Comparison of ENCODE assay signal across 4 fruit fly cellular contexts in the genomic region with DNA sequence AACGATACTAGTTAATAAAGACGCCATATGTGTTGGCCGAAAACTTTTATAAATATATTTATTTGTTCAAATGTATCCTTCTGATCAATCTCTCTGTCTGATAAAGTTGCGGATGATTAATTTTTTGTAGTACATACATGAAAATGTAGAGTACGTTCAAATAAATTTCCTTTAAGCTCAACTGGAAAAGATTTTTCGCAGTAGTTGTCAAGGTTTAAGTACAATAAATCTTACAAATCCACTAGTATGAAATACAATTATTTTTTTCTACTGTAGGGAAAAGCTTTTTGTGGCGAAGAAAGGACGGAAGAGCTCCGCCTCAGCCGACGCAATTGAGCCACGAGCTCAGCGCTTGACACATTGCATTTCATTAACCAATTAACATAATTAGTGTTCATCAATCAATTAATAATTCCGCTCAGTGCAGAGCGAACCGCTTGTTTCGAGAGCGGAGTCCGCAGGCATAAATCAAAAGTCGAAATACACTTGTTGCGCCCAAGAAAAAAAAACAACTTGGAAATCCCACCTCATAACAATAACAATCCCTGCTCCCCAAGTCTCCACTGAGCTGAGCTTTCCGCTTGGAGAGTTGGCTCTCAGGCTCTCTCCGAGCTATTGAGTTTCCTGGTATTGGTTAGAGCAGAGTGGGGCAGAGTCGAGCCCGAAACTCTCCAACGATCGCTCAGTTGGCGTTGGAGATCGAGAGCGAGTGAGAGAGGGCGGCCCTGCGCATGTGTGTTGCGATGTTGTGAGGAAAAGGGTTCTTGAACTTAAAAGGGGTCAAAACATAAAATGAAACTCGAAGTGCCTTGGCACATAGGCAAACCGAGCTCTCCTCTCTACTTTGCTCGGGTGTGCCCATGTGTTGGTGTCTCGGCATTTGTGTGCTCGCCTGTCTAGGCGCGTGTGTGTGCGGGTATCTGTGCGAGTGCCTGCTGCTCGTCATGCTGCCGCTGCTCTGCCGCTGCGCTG.
TF ChIP-seq lines count a peak whose summit lies in the region.

No protein-coding gene starts in this region.

TF ChIP-seq in whole organism, embryonic, 481 proteins besides CTCF, POLR2A, EP300 and RAD21 (continued from another document and continues in another):
- peak; percentile 2 for TF ChIP-seq D (optimal IDR thresholded peaks at IDR 0.05; lab: Kevin White, UChicago)
- no peak for TF ChIP-seq D (GFP tag; optimal IDR thresholded peaks at IDR 0.05; lab: Kevin White, UChicago)
- TF ChIP-seq Sox102F (GFP tag; optimal IDR thresholded peaks at IDR 0.05; lab: Kevin White, UChicago), result peak; percentile 37
- TF ChIP-seq CG12071 (GFP tag; optimal IDR thresholded peaks at IDR 0.05; lab: Kevin White, UChicago), result no peak
- no peak for TF ChIP-seq CG7357 (GFP tag; IDR thresholded peaks at IDR 0.05; lab: Robert Waterston, UW)
- no peak for TF ChIP-seq eyg (GFP tag; optimal IDR thresholded peaks at IDR 0.05; lab: Kevin White, UChicago)
- TF ChIP-seq Hmr (GFP tag; optimal IDR thresholded peaks at IDR 0.05; lab: Kevin White, UChicago), result no peak
- TF ChIP-seq Eip74EF (GFP tag; optimal IDR thresholded peaks at IDR 0.05; lab: Kevin White, UChicago), result no peak
- TF ChIP-seq Ada2b (GFP tag; IDR thresholded peaks at IDR 0.05; lab: Robert Waterston, UW), result no peak
- no peak for TF ChIP-seq Gsc (GFP tag; IDR thresholded peaks at IDR 0.05; lab: Robert Waterston, UW)
- peak; percentile 52; the same call in 1 of the 3 replicates for TF ChIP-seq zen2 (GFP tag; IDR thresholded peaks at IDR 0.05; lab: Robert Waterston, UW; ENCODE audit: partially characterized antibody)
- no peak for TF ChIP-seq Dip3 (GFP tag; optimal IDR thresholded peaks at IDR 0.05; lab: Kevin White, UChicago)
- TF ChIP-seq CG7839 (tag; optimal IDR thresholded peaks at IDR 0.05; lab: Kevin White, UChicago), result no peak
- TF ChIP-seq Jarid2 (GFP tag; optimal IDR thresholded peaks at IDR 0.05; lab: Kevin White, UChicago), result peak; percentile 1
- TF ChIP-seq chinmo (GFP tag; IDR thresholded peaks at IDR 0.05; lab: Robert Waterston, UW; ENCODE audit: partially characterized antibody), result peak; percentile 83; the same call in 3 of the 4 replicates
- TF ChIP-seq CG16813 (GFP tag; IDR thresholded peaks at IDR 0.05; lab: Robert Waterston, UW; ENCODE audit: partially characterized antibody), result no peak
- TF ChIP-seq CG34224 (GFP tag; IDR thresholded peaks at IDR 0.05; lab: Robert Waterston, UW; ENCODE audit: partially characterized antibody), result no peak
- no peak for TF ChIP-seq CG12104 (GFP tag; optimal IDR thresholded peaks at IDR 0.05; lab: Kevin White, UChicago)
- TF ChIP-seq btn (GFP tag; optimal IDR thresholded peaks at IDR 0.05; lab: Kevin White, UChicago), result no peak
- TF ChIP-seq fd96Cb (tag; optimal IDR thresholded peaks at IDR 0.05; lab: Kevin White, UChicago), result peak; percentile 22
- TF ChIP-seq hth (optimal IDR thresholded peaks at IDR 0.05; lab: Kevin White, UChicago), result no peak
- peak; percentile 79 for TF ChIP-seq Deaf1 (tag; optimal IDR thresholded peaks at IDR 0.05; lab: Kevin White, UChicago)
- no peak for TF ChIP-seq CG4404 (GFP tag; IDR thresholded peaks at IDR 0.05; lab: Robert Waterston, UW)
- TF ChIP-seq NK7.1 (GFP tag; optimal IDR thresholded peaks at IDR 0.05; lab: Kevin White, UChicago), result no peak
- 0 out of 2 replicates have a peak, but pooled peaks have one; percentile 42 for TF ChIP-seq crol (GFP tag; IDR thresholded peaks at IDR 0.05; lab: Robert Waterston, UW)
- no peak for TF ChIP-seq TFAM (GFP tag; optimal IDR thresholded peaks at IDR 0.05; lab: Kevin White, UChicago)
- no peak for TF ChIP-seq Lhr (GFP tag; optimal IDR thresholded peaks at IDR 0.05; lab: Kevin White, UChicago)
- TF ChIP-seq CG2678 (tag; optimal IDR thresholded peaks at IDR 0.05; lab: Kevin White, UChicago), result peak; percentile 30
- no peak for TF ChIP-seq luna (GFP tag; optimal IDR thresholded peaks at IDR 0.05; lab: Kevin White, UChicago)

TF ChIP-seq in whole organism, prepupa, 60 proteins besides CTCF, POLR2A, EP300 and RAD21 (continued from another document and continues in another):
- peak; percentile 70 for TF ChIP-seq Hr4 (GFP tag; optimal IDR thresholded peaks at IDR 0.05; lab: Kevin White, UChicago)
- peak; percentile 14 for TF ChIP-seq CG6808 (GFP tag; optimal IDR thresholded peaks at IDR 0.05; lab: Kevin White, UChicago)
- peak; percentile 27 for TF ChIP-seq Blimp-1 (GFP tag; optimal IDR thresholded peaks at IDR 0.05; lab: Kevin White, UChicago)
- TF ChIP-seq topi (GFP tag; optimal IDR thresholded peaks at IDR 0.05; lab: Kevin White, UChicago), result peak; percentile 72
- peak; percentile 63 for TF ChIP-seq Met (GFP tag; optimal IDR thresholded peaks at IDR 0.05; lab: Kevin White, UChicago)
- peak; percentile 24 for TF ChIP-seq spab (GFP tag; optimal IDR thresholded peaks at IDR 0.05; lab: Kevin White, UChicago)
- peak; percentile 7 for TF ChIP-seq dsx (GFP tag; optimal IDR thresholded peaks at IDR 0.05; lab: Kevin White, UChicago; ENCODE audit: poor library complexity, severe bottlenecking)
- TF ChIP-seq Hr39 (GFP tag; optimal IDR thresholded peaks at IDR 0.05; lab: Kevin White, UChicago), result peak; percentile 58
- TF ChIP-seq CG8119 (GFP tag; IDR thresholded peaks at IDR 0.05; lab: Robert Waterston, UW), result peak; percentile 31; the same call in 1 of the 3 replicates
- peak; percentile 38 for TF ChIP-seq CG4318 (GFP tag; optimal IDR thresholded peaks at IDR 0.05; lab: Kevin White, UChicago)
- peak; percentile 12 for TF ChIP-seq CG1621 (tag; optimal IDR thresholded peaks at IDR 0.05; lab: Kevin White, UChicago)
- TF ChIP-seq Eip78C (GFP tag; lab: Kevin White, UChicago), result peak; percentile 88
- peak; percentile 65 for TF ChIP-seq CG34406 (GFP tag; optimal IDR thresholded peaks at IDR 0.05; lab: Kevin White, UChicago)
- TF ChIP-seq fkh (GFP tag; optimal IDR thresholded peaks at IDR 0.05; lab: Kevin White, UChicago), result no peak
- TF ChIP-seq CG9139 (GFP tag; optimal IDR thresholded peaks at IDR 0.05; lab: Kevin White, UChicago), result no peak
- TF ChIP-seq Sox102F (GFP tag; optimal IDR thresholded peaks at IDR 0.05; lab: Kevin White, UChicago), result peak; percentile 54
- TF ChIP-seq Ets21C (GFP tag; optimal IDR thresholded peaks at IDR 0.05; lab: Kevin White, UChicago), result peak; percentile 27
- TF ChIP-seq CG6163 (GFP tag; IDR thresholded peaks at IDR 0.05; lab: Robert Waterston, UW), result peak; percentile 51; the same call in 2 of the 3 replicates
- no peak for TF ChIP-seq Eip75B (GFP tag; optimal IDR thresholded peaks at IDR 0.05; lab: Kevin White, UChicago)
- no peak for TF ChIP-seq dac (GFP tag; optimal IDR thresholded peaks at IDR 0.05; lab: Kevin White, UChicago)
- peak; percentile 52 for TF ChIP-seq Ets96B (tag; optimal IDR thresholded peaks at IDR 0.05; lab: Kevin White, UChicago)
- TF ChIP-seq CG11762 (GFP tag; optimal IDR thresholded peaks at IDR 0.05; lab: Kevin White, UChicago; ENCODE audit: insufficient read depth), result peak; percentile 39
- no peak for TF ChIP-seq CG16779 (tag; optimal IDR thresholded peaks at IDR 0.05; lab: Kevin White, UChicago)
- peak; percentile 38 for TF ChIP-seq Sox14 (GFP tag; optimal IDR thresholded peaks at IDR 0.05; lab: Kevin White, UChicago)
- TF ChIP-seq CG15336 (GFP tag; IDR thresholded peaks at IDR 0.05; lab: Robert Waterston, UW), result no peak
- no peak for TF ChIP-seq eg (GFP tag; IDR thresholded peaks at IDR 0.05; lab: Robert Waterston, UW)
- TF ChIP-seq CG7368 (GFP tag; optimal IDR thresholded peaks at IDR 0.05; lab: Kevin White, UChicago), result peak; percentile 44
- TF ChIP-seq ss (GFP tag; optimal IDR thresholded peaks at IDR 0.05; lab: Kevin White, UChicago), result peak in 1 of 2 experiments; percentile 12
- peak; percentile 52 for TF ChIP-seq CG31627 (GFP tag; optimal IDR thresholded peaks at IDR 0.05; lab: Kevin White, UChicago)
- TF ChIP-seq pdm3 (GFP tag; optimal IDR thresholded peaks at IDR 0.05; lab: Kevin White, UChicago), result peak; percentile 67

TF ChIP-seq in whole organism, pupa, 21 proteins besides CTCF, POLR2A, EP300 and RAD21 (continued from another document):
- no peak for TF ChIP-seq CG32121 (GFP tag; IDR thresholded peaks at IDR 0.05; lab: Robert Waterston, UW)
- TF ChIP-seq CG13204 (GFP tag; optimal IDR thresholded peaks at IDR 0.05; lab: Kevin White, UChicago), result no peak

TF ChIP-seq in whole organism, wandering third instar larva, 38 proteins besides CTCF, POLR2A, EP300 and RAD21 (continued from another document):
- TF ChIP-seq OdsH (GFP tag; optimal IDR thresholded peaks at IDR 0.05; lab: Kevin White, UChicago), result peak; percentile 3
- TF ChIP-seq foxo (GFP tag; optimal IDR thresholded peaks at IDR 0.05; lab: Kevin White, UChicago), result peak in 1 of 2 experiments; percentile 35
- TF ChIP-seq psq (GFP tag; optimal IDR thresholded peaks at IDR 0.05; lab: Kevin White, UChicago), result peak; percentile 28
- peak; percentile 3 for TF ChIP-seq ey (GFP tag; optimal IDR thresholded peaks at IDR 0.05; lab: Kevin White, UChicago)
- TF ChIP-seq Sp1 (GFP tag; optimal IDR thresholded peaks at IDR 0.05; lab: Kevin White, UChicago), result peak; percentile 16
- peak; percentile 62 for TF ChIP-seq CrebA (GFP tag; optimal IDR thresholded peaks at IDR 0.05; lab: Kevin White, UChicago; ENCODE audit: borderline replicate concordance)
